Fruit fly (Drosophila melanogaster): ENCODE results near the gene GckIII.

The GckIII gene

DNA sequence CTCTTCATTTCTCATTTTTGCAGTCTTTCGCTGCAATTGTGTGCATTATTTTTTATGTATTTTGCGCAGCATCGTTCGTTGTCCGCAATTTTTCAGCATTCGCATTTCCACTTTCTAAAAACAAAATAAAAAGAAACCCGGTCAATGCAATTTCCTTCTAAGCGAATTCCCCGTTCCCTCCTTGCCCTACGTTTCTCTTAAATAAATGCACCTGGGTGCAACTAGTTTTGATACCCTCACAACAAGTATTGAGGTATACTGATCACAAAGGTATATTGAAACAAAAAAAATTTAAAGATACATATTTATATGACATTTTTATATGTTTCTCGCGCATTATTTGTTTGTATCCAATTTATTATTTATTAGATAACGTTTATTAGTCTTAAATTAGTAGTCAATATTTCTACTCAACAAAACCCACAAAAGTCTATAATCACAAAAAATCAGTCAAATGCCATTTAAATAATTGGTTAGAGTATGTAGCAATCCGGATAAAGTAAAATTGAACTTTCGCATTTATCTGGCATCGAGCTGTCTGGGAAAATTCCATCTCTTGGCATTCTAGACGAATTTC is 3.9 kb upstream of the GckIII start (continued):
- no peak for TF ChIP-seq ATbp (GFP tag; optimal IDR thresholded peaks at IDR 0.05)
- TF ChIP-seq CG8765 (GFP tag; IDR thresholded peaks at IDR 0.05), result no peak
- no peak for TF ChIP-seq Oaz (GFP tag; IDR thresholded peaks at IDR 0.05)
- TF ChIP-seq CG2712 (tag; optimal IDR thresholded peaks at IDR 0.05), result peak; percentile 57
- no peak for TF ChIP-seq Antp (GFP tag; optimal IDR thresholded peaks at IDR 0.05)
- no peak for TF ChIP-seq chinmo (GFP tag; IDR thresholded peaks at IDR 0.05; ENCODE audit: partially characterized antibody)
- TF ChIP-seq CG32532 (GFP tag; IDR thresholded peaks at IDR 0.05), result no peak
- TF ChIP-seq fd96Cb (tag; optimal IDR thresholded peaks at IDR 0.05), result peak; percentile 12
- TF ChIP-seq CG11560 (tag; IDR thresholded peaks at IDR 0.05), result no peak
- no peak for TF ChIP-seq sd (tag; optimal IDR thresholded peaks at IDR 0.05)
- no peak for TF ChIP-seq crp (GFP tag; optimal IDR thresholded peaks at IDR 0.05)
- TF ChIP-seq zen (tag; optimal IDR thresholded peaks at IDR 0.05), result no peak
- TF ChIP-seq Oli (tag; optimal IDR thresholded peaks at IDR 0.05), result peak; percentile 24
- TF ChIP-seq Dref (GFP tag; IDR thresholded peaks at IDR 0.05), result no peak
- TF ChIP-seq Gsc (GFP tag; IDR thresholded peaks at IDR 0.05), result no peak
- TF ChIP-seq H15 (GFP tag; IDR thresholded peaks at IDR 0.05), result no peak
- TF ChIP-seq fru (optimal IDR thresholded peaks at IDR 0.05), result no peak
- TF ChIP-seq sob (GFP tag; IDR thresholded peaks at IDR 0.05), result no peak
- no peak for TF ChIP-seq CG11247 (GFP tag; IDR thresholded peaks at IDR 0.05)
- TF ChIP-seq nau (GFP tag; optimal IDR thresholded peaks at IDR 0.05), result no peak
- peak; percentile 42 for TF ChIP-seq CG13424 (tag; optimal IDR thresholded peaks at IDR 0.05)
- TF ChIP-seq grau (tag; optimal IDR thresholded peaks at IDR 0.05), result no peak
- no peak for TF ChIP-seq CG17328 (GFP tag; IDR thresholded peaks at IDR 0.05)
- no peak for TF ChIP-seq CG7928 (GFP tag; optimal IDR thresholded peaks at IDR 0.05)
- no peak for TF ChIP-seq hbn (GFP tag; IDR thresholded peaks at IDR 0.05; ENCODE audit: partially characterized antibody)
- TF ChIP-seq z (GFP tag; IDR thresholded peaks at IDR 0.05), result no peak
- TF ChIP-seq Dfd (GFP tag; optimal IDR thresholded peaks at IDR 0.05), result no peak
- no peak for TF ChIP-seq ttk (GFP tag; IDR thresholded peaks at IDR 0.05)
- no peak for TF ChIP-seq CG9876 (GFP tag; optimal IDR thresholded peaks at IDR 0.05)
- peak; percentile 84 for TF ChIP-seq Drgx (GFP tag; IDR thresholded peaks at IDR 0.05)
- TF ChIP-seq Xrp1 (GFP tag; IDR thresholded peaks at IDR 0.05), result peak; percentile 28; the same call in 1 of the 2 replicates
- TF ChIP-seq salm (tag; optimal IDR thresholded peaks at IDR 0.05), result peak; percentile 1
- no peak for TF ChIP-seq CG31365 (tag; optimal IDR thresholded peaks at IDR 0.05)
- no peak for TF ChIP-seq sna (GFP tag; IDR thresholded peaks at IDR 0.05; ENCODE audit: partially characterized antibody)
- TF ChIP-seq CG14710 (tag; optimal IDR thresholded peaks at IDR 0.05), result peak; percentile 14
- no peak for TF ChIP-seq Doc2 (GFP tag; IDR thresholded peaks at IDR 0.05)
- no peak for TF ChIP-seq nerfin-2 (GFP tag; IDR thresholded peaks at IDR 0.05; ENCODE audit: partially characterized antibody)
- no peak for TF ChIP-seq mld (GFP tag; IDR thresholded peaks at IDR 0.05; ENCODE audit: partially characterized antibody)
- TF ChIP-seq Hey (tag; optimal IDR thresholded peaks at IDR 0.05), result no peak
- no peak for TF ChIP-seq tna (GFP tag; IDR thresholded peaks at IDR 0.05; ENCODE audit: partially characterized antibody)
- TF ChIP-seq fd3F (GFP tag; optimal IDR thresholded peaks at IDR 0.05), result no peak
- TF ChIP-seq danr (GFP tag; IDR thresholded peaks at IDR 0.05), result no peak
- TF ChIP-seq Mes4 (GFP tag; optimal IDR thresholded peaks at IDR 0.05), result no peak
- no peak for TF ChIP-seq trem (tag; optimal IDR thresholded peaks at IDR 0.05)
- TF ChIP-seq twi (tag; optimal IDR thresholded peaks at IDR 0.05), result no peak
- no peak for TF ChIP-seq CG6689 (GFP tag; IDR thresholded peaks at IDR 0.05)
- TF ChIP-seq Bteb2 (GFP tag; optimal IDR thresholded peaks at IDR 0.05), result no peak
- TF ChIP-seq Dp (GFP tag; optimal IDR thresholded peaks at IDR 0.05), result no peak
- TF ChIP-seq CG6791 (GFP tag; IDR thresholded peaks at IDR 0.05; ENCODE audit: partially characterized antibody), result no peak
- TF ChIP-seq CG6175 (GFP tag; IDR thresholded peaks at IDR 0.05), result no peak
- no peak for TF ChIP-seq zfh2 (GFP tag; optimal IDR thresholded peaks at IDR 0.05)
